Fruit fly (Drosophila melanogaster) whole organism, embryonic: ENCODE results near the gene esg.

Source experiments
- Aef1 ChIP-seq: fragments of 200-800 bp; sonication (Bioruptor generic); IDR thresholded peaks from 3 replicates; pipeline ENCODE4 v1.3.6; 2022; ENCODE audit warnings: missing biosample characterization, missing genetic modification characterization
- BEAF-32 ChIP-seq: fragments of 200-800 bp; sonication (Bioruptor generic); optimal IDR thresholded peaks from 3 replicates; lab custom pipeline; 2017; ENCODE audit warnings: missing biosample characterization, missing genetic modification characterization, mild to moderate bottlenecking, moderate library complexity, missing genetic modification reagents
- CG10267 ChIP-seq: fragments of 200-800 bp; sonication (Bioruptor generic); optimal IDR thresholded peaks from 2 replicates; lab custom pipeline; 2018; ENCODE audit warnings: missing biosample characterization, mild to moderate bottlenecking, missing genetic modification characterization, moderate library complexity
- CG11560 ChIP-seq: fragments of 200-800 bp; sonication (Bioruptor generic); IDR thresholded peaks from 3 replicates; pipeline ENCODE4 v1.3.6; 2022; ENCODE audit warnings: missing biosample characterization, missing genetic modification characterization
- CG13296 ChIP-seq: fragments of 200-800 bp; sonication (Bioruptor generic); optimal IDR thresholded peaks from 3 replicates; lab custom pipeline; 2018; ENCODE audit warnings: missing biosample characterization, mild to moderate bottlenecking, missing genetic modification characterization
- CG18011 ChIP-seq: fragments of 200-800 bp; sonication (Bioruptor generic); optimal IDR thresholded peaks from 2 replicates; lab custom pipeline; 2017; ENCODE audit warnings: missing biosample characterization, missing genetic modification characterization, mild to moderate bottlenecking, moderate library complexity, missing genotype
- CG18619 ChIP-seq: fragments of 200-800 bp; sonication (Bioruptor generic); optimal IDR thresholded peaks from 3 replicates; lab custom pipeline; 2017; ENCODE audit warnings: missing biosample characterization, mild to moderate bottlenecking, missing genetic modification characterization
- CG2712 ChIP-seq: fragments of 200-800 bp; optimal IDR thresholded peaks from 3 replicates; lab custom pipeline; 2019; ENCODE audit warnings: missing biosample characterization, mild to moderate bottlenecking, missing genetic modification characterization, moderate library complexity
- CG2889 ChIP-seq: fragments of 200-800 bp; sonication (Bioruptor generic); IDR thresholded peaks from 3 replicates; pipeline ENCODE4 v1.3.6; 2022; ENCODE audit warnings: missing biosample characterization, missing genetic modification characterization
- CG30403 ChIP-seq: fragments of 200-800 bp; sonication (Bioruptor generic); optimal IDR thresholded peaks from 3 replicates; lab custom pipeline; 2016; ENCODE audit warnings: missing biosample characterization, missing genetic modification characterization
- CG33557 ChIP-seq: fragments of 200-800 bp; sonication (Bioruptor generic); optimal IDR thresholded peaks from 2 replicates; lab custom pipeline; 2019; ENCODE audit warnings: missing biosample characterization, mild to moderate bottlenecking, missing genetic modification characterization, moderate library complexity
- CG3726 ChIP-seq: fragments of 200-800 bp; sonication (Bioruptor generic); IDR thresholded peaks from 3 replicates; pipeline ENCODE4, ENCODE4 v1.3.6; 2022; ENCODE audit warnings: missing biosample characterization, missing genetic modification characterization
- CG4707 ChIP-seq: fragments of 200-800 bp; sonication (Bioruptor generic); optimal IDR thresholded peaks from 2 replicates; lab custom pipeline; 2018; ENCODE audit warnings: missing biosample characterization, mild to moderate bottlenecking, missing genetic modification characterization, moderate library complexity
- CG4730 ChIP-seq: fragments of 200-800 bp; sonication (Bioruptor generic); IDR thresholded peaks from 2 replicates; pipeline ENCODE4 v1.3.6; 2022; ENCODE audit warnings: missing biosample characterization, missing genetic modification characterization
- CG7556 ChIP-seq: fragments of 200-800 bp; sonication (Bioruptor generic); optimal IDR thresholded peaks from 2 replicates; lab custom pipeline; 2017; ENCODE audit warnings: missing biosample characterization, mild to moderate bottlenecking, missing genetic modification characterization
- CG7745 ChIP-seq: fragments of 200-800 bp; sonication (Bioruptor generic); optimal IDR thresholded peaks from 2 replicates; lab custom pipeline; 2018; ENCODE audit warnings: missing biosample characterization, mild to moderate bottlenecking, missing genetic modification characterization, moderate library complexity
- CG8281 ChIP-seq: fragments of 200-800 bp; sonication (Bioruptor generic); optimal IDR thresholded peaks from 2 replicates; lab custom pipeline; 2018; ENCODE audit warnings: missing biosample characterization, mild to moderate bottlenecking, missing genetic modification characterization, moderate library complexity
- CG8924 ChIP-seq: fragments of 200-800 bp; optimal IDR thresholded peaks from 3 replicates; lab custom pipeline; 2019; ENCODE audit warnings: missing biosample characterization, mild to moderate bottlenecking, missing genetic modification characterization, moderate library complexity
- CG9437 ChIP-seq: fragments of 200-800 bp; sonication (Bioruptor generic); optimal IDR thresholded peaks from 2 replicates; lab custom pipeline; 2018; ENCODE audit warnings: missing biosample characterization, mild to moderate bottlenecking, missing genetic modification characterization
- Chrac-16 ChIP-seq: fragments of 200-800 bp; sonication (Bioruptor generic); optimal IDR thresholded peaks from 3 replicates; lab custom pipeline; 2016; ENCODE audit warnings: missing biosample characterization, missing genetic modification characterization
- Ets65A ChIP-seq: fragments of 200-800 bp; sonication (Bioruptor generic); peaks from one replicate; lab custom pipeline; 2016; ENCODE audit warnings: missing biosample characterization, missing genetic modification characterization
- GATAe ChIP-seq: fragments of 200-800 bp; sonication (Bioruptor generic); conservative IDR thresholded peaks from 2 replicates; pipeline ENCODE4 v1.3.6; 2022; ENCODE audit warnings: missing biosample characterization, missing genetic modification characterization
- Hmr ChIP-seq: fragments of 200-800 bp; sonication (Bioruptor generic); optimal IDR thresholded peaks from 3 replicates; lab custom pipeline; 2017; ENCODE audit warnings: mild to moderate bottlenecking, missing biosample characterization, missing genetic modification reagents, missing genetic modification characterization
- Mes4 ChIP-seq: fragments of 200-800 bp; sonication (Bioruptor generic); optimal IDR thresholded peaks from 2 replicates; lab custom pipeline; 2016; ENCODE audit warnings: missing biosample characterization, missing genetic modification characterization
- NK7.1 ChIP-seq: fragments of 200-800 bp; sonication (Bioruptor generic); optimal IDR thresholded peaks from 3 replicates; lab custom pipeline; 2016; ENCODE audit warnings: missing biosample characterization, missing genetic modification characterization
- Nf-YC ChIP-seq: fragments of 200-800 bp; optimal IDR thresholded peaks from 3 replicates; lab custom pipeline; 2019; ENCODE audit warnings: missing biosample characterization, mild to moderate bottlenecking, missing genetic modification characterization, moderate library complexity
- Pdp1 ChIP-seq, 2 experiments: fragments of 200-800 bp; sonication (Bioruptor generic); optimal IDR thresholded peaks; 3 replicates each; lab custom pipeline; 2016; ENCODE audit warnings: missing biosample characterization in 2 of 2, missing genetic modification characterization in 2 of 2, mild to moderate bottlenecking in 1 of 2, moderate library complexity in 1 of 2
- Sox100B ChIP-seq: fragments of 200-800 bp; sonication (Bioruptor generic); optimal IDR thresholded peaks from 3 replicates; lab custom pipeline; 2018; ENCODE audit warnings: missing biosample characterization, mild to moderate bottlenecking, missing genetic modification characterization
- Sox102F ChIP-seq: fragments of 200-800 bp; sonication (Bioruptor generic); optimal IDR thresholded peaks from 2 replicates; lab custom pipeline; 2018; ENCODE audit warnings: missing biosample characterization, mild to moderate bottlenecking, missing genetic modification characterization, moderate library complexity
- Ssrp ChIP-seq: fragments of 200-800 bp; sonication (Bioruptor generic); optimal IDR thresholded peaks from 2 replicates; lab custom pipeline; 2018; ENCODE audit warnings: missing biosample characterization, mild to moderate bottlenecking, missing genetic modification characterization, moderate library complexity
- cg ChIP-seq: fragments of 200-800 bp; sonication (Bioruptor generic); optimal IDR thresholded peaks from 3 replicates; lab custom pipeline; 2019; ENCODE audit warnings: missing biosample characterization, mild to moderate bottlenecking, missing genetic modification characterization, moderate library complexity
- chinmo ChIP-seq: fragments of 200-800 bp; sonication (Bioruptor generic); IDR thresholded peaks from 4 replicates; pipeline ENCODE4 v1.3.6; 2022; ENCODE audit warnings: missing biosample characterization, missing genetic modification characterization; ENCODE audit not compliant: partially characterized antibody
- ci ChIP-seq: fragments of 200-800 bp; sonication (Bioruptor generic); IDR thresholded peaks from 3 replicates; pipeline ENCODE4 v1.3.6; 2022; ENCODE audit warnings: missing biosample characterization, missing genetic modification characterization
- da ChIP-seq: fragments of 200-800 bp; sonication (Bioruptor generic); optimal IDR thresholded peaks from 2 replicates; lab custom pipeline; 2016; ENCODE audit warnings: missing biosample characterization, missing genetic modification characterization
- ems ChIP-seq: fragments of 200-800 bp; sonication (Bioruptor generic); optimal IDR thresholded peaks from 3 replicates; lab custom pipeline; 2016; ENCODE audit warnings: missing biosample characterization, missing genetic modification characterization
- fd96Cb ChIP-seq: fragments of 200-800 bp; sonication (Bioruptor generic); optimal IDR thresholded peaks from 2 replicates; lab custom pipeline; 2018; ENCODE audit warnings: missing biosample characterization, mild to moderate bottlenecking, missing genetic modification characterization, moderate library complexity
- gce ChIP-seq: fragments of 200-800 bp; sonication (Bioruptor generic); IDR thresholded peaks from 3 replicates; pipeline ENCODE4 v1.3.6; 2022; ENCODE audit warnings: missing biosample characterization, missing genetic modification characterization
- gcm ChIP-seq: fragments of 200-800 bp; sonication (Bioruptor generic); optimal IDR thresholded peaks from 2 replicates; lab custom pipeline; 2019; ENCODE audit warnings: missing biosample characterization, mild to moderate bottlenecking, missing genetic modification characterization, moderate library complexity
- inv ChIP-seq: fragments of 200-800 bp; sonication (Bioruptor generic); IDR thresholded peaks from 2 replicates; pipeline ENCODE4 v1.3.6; 2022; ENCODE audit warnings: missing biosample characterization, missing genetic modification characterization; ENCODE audit not compliant: partially characterized antibody
- lmd ChIP-seq: fragments of 200-800 bp; sonication (Bioruptor generic); IDR thresholded peaks from 2 replicates; pipeline ENCODE4 v1.3.6; 2022; ENCODE audit warnings: missing biosample characterization, missing genetic modification characterization
- mam ChIP-seq: fragments of 200-800 bp; sonication (Bioruptor generic); optimal IDR thresholded peaks from 3 replicates; lab custom pipeline; 2016; ENCODE audit warnings: missing biosample characterization, missing genetic modification characterization
- nmo ChIP-seq: fragments of 200-800 bp; sonication (Bioruptor generic); optimal IDR thresholded peaks from 2 replicates; lab custom pipeline; 2018; ENCODE audit warnings: missing biosample characterization, mild to moderate bottlenecking, missing genetic modification characterization, moderate library complexity
- nom ChIP-seq: fragments of 200-800 bp; sonication (Bioruptor generic); optimal IDR thresholded peaks from 2 replicates; lab custom pipeline; 2017; ENCODE audit warnings: missing biosample characterization, missing genetic modification characterization, mild to moderate bottlenecking, moderate library complexity, missing genetic modification reagents
- org-1 ChIP-seq: fragments of 200-800 bp; sonication (Bioruptor generic); optimal IDR thresholded peaks from 2 replicates; lab custom pipeline; 2017; ENCODE audit warnings: missing biosample characterization, missing genetic modification characterization
- psq ChIP-seq: fragments of 200-800 bp; sonication (Bioruptor generic); optimal IDR thresholded peaks from 2 replicates; lab custom pipeline; 2017; ENCODE audit warnings: missing biosample characterization, missing genetic modification characterization
- run ChIP-seq: fragments of 200-800 bp; sonication (Bioruptor generic); optimal IDR thresholded peaks from 3 replicates; lab custom pipeline; 2018; ENCODE audit warnings: missing biosample characterization, mild to moderate bottlenecking, missing genetic modification characterization
- sqz ChIP-seq: fragments of 200-800 bp; sonication (Bioruptor generic); optimal IDR thresholded peaks from 3 replicates; lab custom pipeline; 2018; ENCODE audit warnings: missing biosample characterization, mild to moderate bottlenecking, missing genetic modification characterization
- stwl ChIP-seq: fragments of 200-800 bp; sonication (Bioruptor generic); optimal IDR thresholded peaks from 3 replicates; lab custom pipeline; 2018; ENCODE audit warnings: missing biosample characterization, mild to moderate bottlenecking, missing genetic modification characterization, moderate library complexity
- tin ChIP-seq: fragments of 200-800 bp; sonication (Bioruptor generic); optimal IDR thresholded peaks from 3 replicates; lab custom pipeline; 2016; ENCODE audit warnings: missing biosample characterization, missing genetic modification characterization
- vfl ChIP-seq: fragments of 200-800 bp; sonication (Bioruptor generic); optimal IDR thresholded peaks from 2 replicates; lab custom pipeline; 2016; ENCODE audit warnings: missing biosample characterization, missing genetic modification characterization
- wdn ChIP-seq: fragments of 200-800 bp; sonication (Bioruptor generic); IDR thresholded peaks from 2 replicates; pipeline ENCODE4 v1.3.6; 2022; ENCODE audit warnings: missing biosample characterization, missing genetic modification characterization
- z ChIP-seq: fragments of 200-800 bp; sonication (Bioruptor generic); IDR thresholded peaks from 3 replicates; pipeline ENCODE4 v1.3.6; 2022; ENCODE audit warnings: missing biosample characterization, missing genetic modification characterization

Gene esg

DNA sequence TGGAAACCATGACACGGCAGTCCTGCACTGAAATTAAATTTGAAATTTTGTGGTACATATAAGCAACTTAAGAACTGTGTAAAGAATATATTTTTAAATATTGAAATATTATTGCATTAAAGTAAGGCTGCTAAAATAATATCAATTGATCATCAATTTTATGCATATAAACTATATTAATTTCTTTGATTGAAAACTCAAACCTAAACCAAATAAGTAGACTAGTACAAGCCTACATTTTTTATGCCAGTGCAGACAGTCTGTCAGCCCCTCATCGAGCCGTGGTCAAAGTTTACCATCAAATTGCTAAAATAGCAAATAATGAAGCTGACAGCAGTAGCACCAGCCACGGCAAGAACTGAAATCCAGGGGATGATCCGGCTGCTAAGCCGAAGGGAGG lies 36.4 kb downstream of the esg start (continued):
- no peak for TF ChIP-seq GATAe
- TF ChIP-seq CG2712 (tag; lab: Kevin White, UChicago) = peak; percentile 63
- no peak for TF ChIP-seq CG30403 (GFP tag; lab: Kevin White, UChicago)
- no peak for TF ChIP-seq z (GFP tag; lab: Robert Waterston, UW)
- TF ChIP-seq run (tag; lab: Kevin White, UChicago) = no peak
- no peak for TF ChIP-seq cg (GFP tag; lab: Kevin White, UChicago)
- no peak for TF ChIP-seq org-1 (GFP tag; lab: Kevin White, UChicago)
- no peak for TF ChIP-seq CG11560 (tag; lab: Robert Waterston, UW)
- TF ChIP-seq lmd (GFP tag; lab: Robert Waterston, UW) = no peak
- TF ChIP-seq CG18619 = no peak
- no peak for TF ChIP-seq Aef1 (GFP tag; lab: Robert Waterston, UW)
- TF ChIP-seq da = no peak
- no peak for TF ChIP-seq psq (GFP tag; lab: Kevin White, UChicago)
- no peak for TF ChIP-seq Sox102F (GFP tag; lab: Kevin White, UChicago)
- TF ChIP-seq gcm (GFP tag; lab: Kevin White, UChicago) = no peak
- TF ChIP-seq nom = no peak
- TF ChIP-seq Ets65A = no peak
- no peak for TF ChIP-seq CG7745 (tag; lab: Kevin White, UChicago)
- TF ChIP-seq fd96Cb = no peak
- no peak for TF ChIP-seq CG8281 (tag; lab: Kevin White, UChicago)
- no peak for TF ChIP-seq NK7.1 (GFP tag; lab: Kevin White, UChicago)
- no peak for TF ChIP-seq sqz (GFP tag; lab: Kevin White, UChicago)
- no peak for TF ChIP-seq CG9437 (GFP tag; lab: Kevin White, UChicago)
- TF ChIP-seq BEAF-32 = no peak
- TF ChIP-seq Mes4 = no peak
- TF ChIP-seq Nf-YC = no peak
- TF ChIP-seq stwl (tag; lab: Kevin White, UChicago) = no peak
- no peak for TF ChIP-seq Pdp1 (GFP tag; optimal IDR thresholded peaks at IDR 0.05; lab: Kevin White, UChicago)
- no peak for TF ChIP-seq chinmo
- TF ChIP-seq Ssrp (tag; lab: Kevin White, UChicago) = no peak
- TF ChIP-seq CG3726 (GFP tag; lab: Robert Waterston, UW) = no peak
- no peak for TF ChIP-seq CG2889
- TF ChIP-seq inv (GFP tag; lab: Robert Waterston, UW) = no peak
- no peak for TF ChIP-seq Hmr (GFP tag; lab: Kevin White, UChicago)
- TF ChIP-seq gce (GFP tag; lab: Robert Waterston, UW) = no peak
- no peak for TF ChIP-seq CG4707 (GFP tag; lab: Kevin White, UChicago)
- peak; percentile 26 for TF ChIP-seq CG10267 (tag; lab: Kevin White, UChicago)
- TF ChIP-seq Sox100B (GFP tag; lab: Kevin White, UChicago) = peak; percentile 9
- no peak for TF ChIP-seq CG8924 (tag; lab: Kevin White, UChicago)
- TF ChIP-seq nmo (GFP tag; lab: Kevin White, UChicago) = peak; percentile 13
- TF ChIP-seq CG33557 (GFP tag; lab: Kevin White, UChicago) = no peak
- TF ChIP-seq CG4730 (GFP tag; lab: Robert Waterston, UW) = no peak
- TF ChIP-seq ci = no peak
- no peak for TF ChIP-seq wdn (GFP tag; lab: Robert Waterston, UW)
- no peak for TF ChIP-seq ems (GFP tag; lab: Kevin White, UChicago)
- peak; percentile 22 for TF ChIP-seq CG7556 (GFP tag; lab: Kevin White, UChicago)
- no peak for TF ChIP-seq CG13296
- no peak for TF ChIP-seq Chrac-16 (GFP tag; lab: Kevin White, UChicago)
- no peak for TF ChIP-seq mam (GFP tag; lab: Kevin White, UChicago)
- TF ChIP-seq vfl (GFP tag; lab: Kevin White, UChicago) = no peak
- TF ChIP-seq CG18011 (GFP tag; lab: Kevin White, UChicago) = no peak
- no peak for TF ChIP-seq tin (GFP tag; lab: Kevin White, UChicago)
